Fruit fly (Drosophila melanogaster): Measurements from ENCODE around the gene Fum3.

Fum3 gene

dm6 chr3L:11419344-11419743, 46.3 kb downstream of the Fum3 start:
- TF ChIP-seq pzg (GFP tag; optimal IDR thresholded peaks at IDR 0.05) (no peak), bsh (GFP tag; optimal IDR thresholded peaks at IDR 0.05) (no peak), cad (GFP tag; optimal IDR thresholded peaks at IDR 0.05) (peak; percentile 41), Sox102F (GFP tag; optimal IDR thresholded peaks at IDR 0.05) (no peak), sug (tag; optimal IDR thresholded peaks at IDR 0.05) (peak; percentile 46), CG17186 (GFP tag; optimal IDR thresholded peaks at IDR 0.05) (no peak), toy (GFP tag; IDR thresholded peaks at IDR 0.05) (no peak), NfI (GFP tag; optimal IDR thresholded peaks at IDR 0.05) (no peak), pros (GFP tag; optimal IDR thresholded peaks at IDR 0.05) (no peak), CG9609 (GFP tag; optimal IDR thresholded peaks at IDR 0.05) (no peak), CG17568 (GFP tag; optimal IDR thresholded peaks at IDR 0.05) (peak; percentile 19), nerfin-2 (GFP tag; IDR thresholded peaks at IDR 0.05; ENCODE audit: partially characterized antibody) (no peak), sim (GFP tag; IDR thresholded peaks at IDR 0.05) (no peak; the same call in 1 of the 2 replicates), E2f2 (GFP tag; IDR thresholded peaks at IDR 0.05) (peak; percentile 39; the same call in 1 of the 2 replicates), Six4 (GFP tag; optimal IDR thresholded peaks at IDR 0.05) (peak; percentile 4), CG13123 (GFP tag; optimal IDR thresholded peaks at IDR 0.05) (no peak), mirr (GFP tag; optimal IDR thresholded peaks at IDR 0.05) (peak; percentile 51), HLHmδ (GFP tag; optimal IDR thresholded peaks at IDR 0.05) (no peak), bcd (GFP tag; optimal IDR thresholded peaks at IDR 0.05) (no peak), CG11398 (GFP tag; optimal IDR thresholded peaks at IDR 0.05) (no peak), CG6654 (GFP tag; optimal IDR thresholded peaks at IDR 0.05) (no peak), insv (GFP tag; optimal IDR thresholded peaks at IDR 0.05) (no peak), CG2678 (tag; optimal IDR thresholded peaks at IDR 0.05) (peak; percentile 42), Pdp1 (GFP tag; optimal IDR thresholded peaks at IDR 0.05) (peak in 1 of 2 experiments; percentile 2), Rfx (GFP tag; IDR thresholded peaks at IDR 0.05) (peak; percentile 24; the same call in 1 of the 2 replicates), CG10147 (GFP tag; optimal IDR thresholded peaks at IDR 0.05) (peak; percentile 12), CG43689 (GFP tag; IDR thresholded peaks at IDR 0.05) (no peak), CG9932 (GFP tag; IDR thresholded peaks at IDR 0.05) (peak; percentile 17; the same call in 1 of the 2 replicates), odd (GFP tag; optimal IDR thresholded peaks at IDR 0.05) (no peak), Camta (GFP tag; optimal IDR thresholded peaks at IDR 0.05) (no peak), cg (GFP tag; optimal IDR thresholded peaks at IDR 0.05) (peak; percentile 18), CG14860 (GFP tag; IDR thresholded peaks at IDR 0.05; ENCODE audit: partially characterized antibody) (no peak), CG2889 (GFP tag; IDR thresholded peaks at IDR 0.05) (no peak), CG11085 (GFP tag; IDR thresholded peaks at IDR 0.05) (no peak), knrl (GFP tag; IDR thresholded peaks at IDR 0.05; ENCODE audit: partially characterized antibody) (no peak), CG7556 (GFP tag; optimal IDR thresholded peaks at IDR 0.05) (no peak), pho (GFP tag; optimal IDR thresholded peaks at IDR 0.05) (no peak), crol (GFP tag; IDR thresholded peaks at IDR 0.05) (no peak), lola (GFP tag; optimal IDR thresholded peaks at IDR 0.05) (no peak), CG16779 (GFP tag; IDR thresholded peaks at IDR 0.05) (no peak), p53 (GFP tag; optimal IDR thresholded peaks at IDR 0.05) (no peak), Dip3 (GFP tag; optimal IDR thresholded peaks at IDR 0.05) (no peak), Fer1 (GFP tag; optimal IDR thresholded peaks at IDR 0.05) (peak; percentile 28), pb (GFP tag; optimal IDR thresholded peaks at IDR 0.05) (peak; percentile 8), seq (GFP tag; IDR thresholded peaks at IDR 0.05) (no peak), CG1529 (GFP tag; optimal IDR thresholded peaks at IDR 0.05) (no peak), CG12769 (tag; optimal IDR thresholded peaks at IDR 0.05) (peak; percentile 55), CG3163 (GFP tag; optimal IDR thresholded peaks at IDR 0.05) (no peak), CG8281 (tag; optimal IDR thresholded peaks at IDR 0.05) (peak; percentile 58), CG8290 (GFP tag; optimal IDR thresholded peaks at IDR 0.05) (no peak), CG8290 (tag; optimal IDR thresholded peaks at IDR 0.05) (peak in 1 of 2 experiments; percentile 69)

Data from whole organism, embryonic.